Worm (Caenorhabditis elegans): ENCODE results near the gene lin-26.

Gene lin-26

ce11 chrII:7663704-7664660 lies 18.0 kb upstream of the lin-26 start, which contains the start of the genes F18A1.7 and rpa-1 (continued):
- no peak for TF ChIP-seq nfyb-1 (GFP tag; IDR thresholded peaks at IDR 0.05)
- TF ChIP-seq F39B2.1 (GFP tag; IDR thresholded peaks at IDR 0.05), result no peak
- no peak for TF ChIP-seq sea-2 (GFP tag; IDR thresholded peaks at IDR 0.05)
- no peak for TF ChIP-seq snpc-1.1 (tag; optimal IDR thresholded peaks at IDR 0.05; ENCODE audit: insufficient read depth)
- TF ChIP-seq lsl-1 (GFP tag; optimal IDR thresholded peaks at IDR 0.05), result peak; percentile 98
- TF ChIP-seq atf-7 (tag; optimal IDR thresholded peaks at IDR 0.05), result no peak
- no peak for TF ChIP-seq nfya-2 (GFP tag; IDR thresholded peaks at IDR 0.05)
- peak; percentile 82 for TF ChIP-seq hsf-1 (GFP tag; IDR thresholded peaks at IDR 0.05)
- TF ChIP-seq C06A6.2 (GFP tag; conservative IDR thresholded peaks at IDR 0.05), result no peak
- TF ChIP-seq aptf-2 (GFP tag; conservative IDR thresholded peaks at IDR 0.05), result no peak
- TF ChIP-seq fkh-3 (tag; optimal IDR thresholded peaks at IDR 0.05), result no peak
- TF ChIP-seq ccch-3 (GFP tag; optimal IDR thresholded peaks at IDR 0.05), result no peak
- TF ChIP-seq madf-3 (GFP tag; IDR thresholded peaks at IDR 0.05), result peak; percentile 80
- no peak for TF ChIP-seq ceh-27 (GFP tag; optimal IDR thresholded peaks at IDR 0.05)
- TF ChIP-seq ceh-40 (GFP tag; IDR thresholded peaks at IDR 0.05), result no peak
- no peak for TF ChIP-seq ztf-25 (GFP tag; IDR thresholded peaks at IDR 0.05)
- TF ChIP-seq ztf-28 (GFP tag; IDR thresholded peaks at IDR 0.05), result no peak
- TF ChIP-seq ZK185.1 (tag; optimal IDR thresholded peaks at IDR 0.05; ENCODE audit: poor library complexity, severe bottlenecking), result no peak
- TF ChIP-seq attf-5 (GFP tag; optimal IDR thresholded peaks at IDR 0.05), result no peak
- TF ChIP-seq F22D6.2 (tag; optimal IDR thresholded peaks at IDR 0.05), result no peak
- TF ChIP-seq rec-8 (tag; optimal IDR thresholded peaks at IDR 0.05), result no peak
- no peak for TF ChIP-seq Y67H2A.10 (GFP tag; conservative IDR thresholded peaks at IDR 0.05)
- TF ChIP-seq aptf-3 (GFP tag; IDR thresholded peaks at IDR 0.05), result no peak
- peak; percentile 97 for TF ChIP-seq F33H1.4 (GFP tag; IDR thresholded peaks at IDR 0.05)
- TF ChIP-seq unc-62 (GFP tag; optimal IDR thresholded peaks at IDR 0.05), result no peak
- no peak for TF ChIP-seq ztf-26 (tag; optimal IDR thresholded peaks at IDR 0.05)
- peak; percentile 57; the same call in 1 of the 2 replicates for TF ChIP-seq hmg-1.2 (GFP tag; IDR thresholded peaks at IDR 0.05)
- TF ChIP-seq F10E7.11 (tag; optimal IDR thresholded peaks at IDR 0.05), result no peak
- peak; percentile 92 for TF ChIP-seq rcor-1 (GFP tag; IDR thresholded peaks at IDR 0.05)
- no peak for TF ChIP-seq ceh-79 (tag; optimal IDR thresholded peaks at IDR 0.05)
- no peak for TF ChIP-seq pha-4 (tag; optimal IDR thresholded peaks at IDR 0.05)
- no peak for TF ChIP-seq Y79H2A.3 (GFP tag; conservative IDR thresholded peaks at IDR 0.05)
- no peak for TF ChIP-seq hlh-26 (GFP tag; conservative IDR thresholded peaks at IDR 0.05)
- no peak for TF ChIP-seq repo-1 (tag; optimal IDR thresholded peaks at IDR 0.05)
- TF ChIP-seq hlh-12 (tag; optimal IDR thresholded peaks at IDR 0.05), result no peak
- no peak for TF ChIP-seq lir-1 (GFP tag; conservative IDR thresholded peaks at IDR 0.05)
- no peak for TF ChIP-seq ama-1 (optimal IDR thresholded peaks at IDR 0.05)
- no peak for TF ChIP-seq ama-1 (GFP tag; optimal IDR thresholded peaks at IDR 0.05)
- TF ChIP-seq nhr-27 (tag; optimal IDR thresholded peaks at IDR 0.05), result no peak
- TF ChIP-seq dpl-1 (GFP tag; optimal IDR thresholded peaks at IDR 0.05), result peak; percentile 91
- peak; percentile 85 for TF ChIP-seq lin-54 (GFP tag; optimal IDR thresholded peaks at IDR 0.05)
- peak; percentile 48 for TF ChIP-seq mcd-1 (GFP tag; IDR thresholded peaks at IDR 0.05)
- TF ChIP-seq ztf-22 (GFP tag; optimal IDR thresholded peaks at IDR 0.05), result no peak
- peak; percentile 5 for TF ChIP-seq snpc-4 (GFP tag; optimal IDR thresholded peaks at IDR 0.05)
- TF ChIP-seq snpc-4 (tag; optimal IDR thresholded peaks at IDR 0.05), result peak in 1 of 4 experiments; percentile 41
- peak; percentile 96 for TF ChIP-seq ceh-91 (GFP tag; IDR thresholded peaks at IDR 0.05)
- peak; percentile 67 for TF ChIP-seq Y53G8AR.9 (GFP tag; conservative IDR thresholded peaks at IDR 0.05)
- TF ChIP-seq ceh-100 (GFP tag; IDR thresholded peaks at IDR 0.05), result 0 out of 2 replicates have a peak, but pooled peaks have one; percentile 11

All from whole organism, young adult.